Worm (Caenorhabditis elegans) whole organism, L4 larva: ENCODE results near the gene F31B9.3.

Experiments
- D1046.2 ChIP-seq: fragments of 200-800 bp; sonication (Bioruptor generic); IDR thresholded peaks from 2 replicates; pipeline ENCODE4 v1.3.6; 2022; ENCODE audit warnings: missing genetic modification characterization, missing compliant biosample characterization
- F26F4.8 ChIP-seq: fragments of 200-800 bp; sonication (Bioruptor generic); conservative IDR thresholded peaks from 2 replicates; pipeline ENCODE4 v1.3.6; 2022; ENCODE audit warnings: missing genetic modification characterization, missing compliant biosample characterization
- F37D6.2 ChIP-seq: sonication (generic microtip); optimal IDR thresholded peaks from 2 replicates; lab custom pipeline; 2016; ENCODE audit warnings: mild to moderate bottlenecking, missing genetic modification characterization, missing compliant biosample characterization
- F44E2.7 ChIP-seq: fragments of 200-800 bp; sonication (Bioruptor generic); IDR thresholded peaks from 2 replicates; pipeline ENCODE4 v2.1.2; 2022; ENCODE audit warnings: missing genetic modification characterization, missing compliant biosample characterization
- Y105C5A.15 ChIP-seq: fragments of 200-800 bp; sonication (Bioruptor generic); IDR thresholded peaks from 2 replicates; pipeline ENCODE4 v1.3.6; 2022; ENCODE audit warnings: missing genetic modification characterization, missing compliant biosample characterization
- Y5F2A.4 ChIP-seq: fragments of 200-800 bp; sonication (Bioruptor generic); optimal IDR thresholded peaks from 2 replicates; lab custom pipeline; 2018; ENCODE audit warnings: mild to moderate bottlenecking, missing genetic modification characterization, missing compliant biosample characterization
- aha-1 ChIP-seq: fragments of 150-350 bp; peaks from one replicate; lab custom pipeline; 2014; ENCODE audit warnings: missing biosample characterization, missing genetic modification characterization
- aly-2 ChIP-seq: sonication (generic microtip); optimal IDR thresholded peaks from 2 replicates; lab custom pipeline; 2018; ENCODE audit warnings: missing biosample characterization, missing genetic modification characterization
- arid-1 ChIP-seq: fragments of 200-800 bp; sonication (Bioruptor generic); conservative IDR thresholded peaks from 2 replicates; pipeline ENCODE4 v1.3.6; 2022; ENCODE audit warnings: missing genetic modification reagents, missing genetic modification characterization, missing compliant biosample characterization
- ceh-32 ChIP-seq: sonication (generic microtip); optimal IDR thresholded peaks from 2 replicates; lab custom pipeline; 2016; ENCODE audit warnings: mild to moderate bottlenecking, missing genetic modification characterization, missing compliant biosample characterization; ENCODE audit not compliant: poor library complexity
- ctbp-1 ChIP-seq: fragments of 200-800 bp; sonication (Bioruptor generic); IDR thresholded peaks from 2 replicates; pipeline ENCODE4 v1.3.6; 2022; ENCODE audit warnings: missing genetic modification reagents, missing genetic modification characterization, missing compliant biosample characterization
- daf-16 ChIP-seq, 3 experiments: sonication (generic microtip); optimal IDR thresholded peaks; 2 replicates each; lab custom pipeline; 2016 to 2017; ENCODE audit warnings: missing genetic modification characterization in 3 of 3, missing genetic modification reagents in 3 of 3, mild to moderate bottlenecking in 2 of 3, missing compliant biosample characterization in 2 of 3, missing biosample characterization in 1 of 3, moderate library complexity in 1 of 3
- daf-19 ChIP-seq: fragments of 200-800 bp; sonication (Bioruptor generic); conservative IDR thresholded peaks from 2 replicates; pipeline ENCODE4 v1.3.6; 2022; ENCODE audit warnings: missing genetic modification characterization, missing compliant biosample characterization
- dmd-6 ChIP-seq: fragments of 200-800 bp; sonication (Bioruptor generic); IDR thresholded peaks from 2 replicates; pipeline ENCODE4 v1.3.6; 2022; ENCODE audit warnings: missing genetic modification reagents, missing genetic modification characterization, missing compliant biosample characterization
- dmd-9 ChIP-seq: fragments of 200-800 bp; sonication (Bioruptor generic); IDR thresholded peaks from 2 replicates; pipeline ENCODE4 v1.3.6; 2022; ENCODE audit warnings: missing genetic modification reagents, missing genetic modification characterization, missing compliant biosample characterization
- dve-1 ChIP-seq: sonication (generic microtip); optimal IDR thresholded peaks from 2 replicates; lab custom pipeline; 2017; ENCODE audit warnings: antibody characterized with exemption, mild to moderate bottlenecking, missing genetic modification characterization, missing compliant biosample characterization; ENCODE audit not compliant: insufficient read depth
- fos-1 ChIP-seq: fragments of 150-350 bp; optimal IDR thresholded peaks from 2 replicates; lab custom pipeline; 2014; ENCODE audit warnings: missing biosample characterization, missing genetic modification characterization
- hif-1 ChIP-seq, 2 experiments: sonication (generic microtip); optimal IDR thresholded peaks; 2 replicates each; lab custom pipeline; 2016 to 2017; ENCODE audit warnings: missing compliant biosample characterization in 2 of 2, missing genetic modification characterization in 2 of 2, missing genetic modification reagents in 2 of 2, missing genotype in 2 of 2, mild to moderate bottlenecking in 1 of 2
- hlh-30 ChIP-seq: sonication (generic microtip); optimal IDR thresholded peaks from 2 replicates; lab custom pipeline; 2017; ENCODE audit warnings: antibody characterized with exemption, mild to moderate bottlenecking, missing genetic modification characterization, missing compliant biosample characterization; ENCODE audit not compliant: insufficient read depth
- hmg-1.1 ChIP-seq: fragments of 200-800 bp; sonication (Bioruptor generic); IDR thresholded peaks from 2 replicates; pipeline ENCODE4 v1.3.6; 2022; ENCODE audit warnings: missing genetic modification reagents, missing genetic modification characterization, missing compliant biosample characterization
- lin-38 ChIP-seq: fragments of 200-800 bp; sonication (Bioruptor generic); IDR thresholded peaks from 2 replicates; pipeline ENCODE4 v1.3.6; 2022; ENCODE audit warnings: missing genetic modification reagents, missing genetic modification characterization, missing compliant biosample characterization
- madf-9 ChIP-seq: fragments of 200-800 bp; sonication (Bioruptor generic); conservative IDR thresholded peaks from 2 replicates; pipeline ENCODE4 v1.3.6; 2022; ENCODE audit warnings: missing genetic modification reagents, missing genetic modification characterization, missing compliant biosample characterization
- nhr-25 ChIP-seq: sonication (generic microtip); optimal IDR thresholded peaks from 2 replicates; lab custom pipeline; 2017; ENCODE audit warnings: missing genetic modification characterization, mild to moderate bottlenecking, missing compliant biosample characterization, antibody characterized with exemption, moderate library complexity, borderline replicate concordance; ENCODE audit not compliant: insufficient read depth
- nhr-28 ChIP-seq: fragments of 150-350 bp; optimal IDR thresholded peaks from 2 replicates; lab custom pipeline; 2014; ENCODE audit warnings: missing biosample characterization, missing genetic modification characterization
- nhr-41 ChIP-seq: fragments of 200-800 bp; sonication (Bioruptor generic); IDR thresholded peaks from 2 replicates; pipeline ENCODE4 v1.3.6; 2022; ENCODE audit warnings: missing genetic modification reagents, missing genetic modification characterization, missing compliant biosample characterization
- nhr-42 ChIP-seq: fragments of 200-800 bp; sonication (Bioruptor generic); IDR thresholded peaks from 2 replicates; pipeline ENCODE4 v1.3.6; 2022; ENCODE audit warnings: missing genetic modification characterization, missing compliant biosample characterization
- nhr-77 ChIP-seq: fragments of 150-350 bp; optimal IDR thresholded peaks from 2 replicates; lab custom pipeline; 2014; ENCODE audit warnings: missing biosample characterization, missing genetic modification characterization
- set-16 ChIP-seq: fragments of 200-800 bp; sonication (Bioruptor generic); IDR thresholded peaks from 2 replicates; pipeline ENCODE4 v1.3.6; 2022; ENCODE audit warnings: missing genetic modification reagents, missing genetic modification characterization, missing compliant biosample characterization
- skn-1 ChIP-seq: fragments of 150-350 bp; optimal IDR thresholded peaks from 2 replicates; lab custom pipeline; 2014; ENCODE audit warnings: missing biosample characterization, missing genetic modification characterization
- tag-97 ChIP-seq: fragments of 200-800 bp; sonication (Bioruptor generic); IDR thresholded peaks from 2 replicates; pipeline ENCODE4 v1.3.6; 2022; ENCODE audit warnings: missing genetic modification characterization, missing compliant biosample characterization
- unc-62 ChIP-seq, 3 experiments: fragments of 150-350 bp in 1 of 3; sonication (generic microtip); optimal IDR thresholded peaks in 2 of 3; peaks in 1 of 3; 1 replicate in 1 of 3; 2 replicates in 2 of 3; lab custom pipeline; 2014 to 2017; ENCODE audit warnings: missing biosample characterization in 3 of 3, missing genetic modification characterization in 3 of 3, missing genetic modification reagents in 3 of 3, missing genotype in 1 of 3
- zag-1 ChIP-seq: fragments of 150-350 bp; optimal IDR thresholded peaks from 2 replicates; lab custom pipeline; 2014; ENCODE audit warnings: missing biosample characterization, missing genetic modification characterization

The F31B9.3 gene

DNA sequence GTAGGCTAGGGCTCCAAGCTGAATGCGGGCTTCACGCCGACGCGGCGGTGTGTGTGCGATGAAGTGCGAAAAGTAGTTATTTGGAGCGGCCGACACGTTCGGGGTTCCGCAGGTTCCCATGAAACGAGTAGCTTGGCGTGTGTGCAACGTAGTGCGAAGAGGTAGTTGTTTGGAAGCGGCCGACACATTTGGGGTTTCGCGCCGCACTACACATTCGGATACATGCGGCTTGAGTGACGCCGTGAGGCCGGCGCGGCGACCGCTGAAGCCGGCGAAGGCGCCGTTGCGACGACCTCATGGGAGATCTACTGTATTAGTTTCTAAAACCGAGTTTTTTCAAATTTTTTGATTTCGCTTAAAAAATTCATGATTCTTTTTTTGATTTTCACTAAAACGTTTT lies 22.3 kb upstream of the F31B9.3 start:
- TF ChIP-seq F44E2.7 (GFP tag; lab: Robert Waterston, UW): 0 out of 2 replicates have a peak, but pooled peaks have one; percentile 7
- TF ChIP-seq hmg-1.1 (GFP tag; lab: Robert Waterston, UW): no peak
- TF ChIP-seq set-16 (GFP tag; lab: Robert Waterston, UW): peak; percentile 74

DNA sequence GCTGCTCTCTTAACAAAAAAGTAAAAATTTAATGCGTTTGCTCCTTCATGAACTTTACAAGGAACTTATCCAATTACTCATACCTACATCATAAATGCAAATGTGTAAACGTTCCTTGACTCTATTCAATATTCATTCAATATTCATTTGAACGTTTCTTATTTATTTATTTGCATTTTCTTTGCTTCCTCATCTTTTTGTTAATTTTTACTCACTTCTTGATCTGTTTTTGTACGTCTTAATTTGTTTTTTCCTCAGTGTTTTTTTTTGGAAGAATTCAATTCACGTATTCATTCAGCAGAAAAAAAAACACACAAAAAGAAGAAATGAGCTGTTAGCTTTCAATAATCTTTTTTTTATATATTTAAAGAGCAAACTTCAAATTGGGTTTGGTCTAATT lies 20.7 kb upstream of the F31B9.3 start:
- no peak for TF ChIP-seq hif-1 (tag; optimal IDR thresholded peaks at IDR 0.05; lab: Kevin White, UChicago)
- TF ChIP-seq unc-62 (GFP tag; optimal IDR thresholded peaks at IDR 0.05 in 1 of 2; lab: Kevin White, UChicago): peak in 1 of 2 experiments; percentile 89
- no peak for TF ChIP-seq unc-62 (tag; optimal IDR thresholded peaks at IDR 0.05; lab: Kevin White, UChicago)

DNA sequence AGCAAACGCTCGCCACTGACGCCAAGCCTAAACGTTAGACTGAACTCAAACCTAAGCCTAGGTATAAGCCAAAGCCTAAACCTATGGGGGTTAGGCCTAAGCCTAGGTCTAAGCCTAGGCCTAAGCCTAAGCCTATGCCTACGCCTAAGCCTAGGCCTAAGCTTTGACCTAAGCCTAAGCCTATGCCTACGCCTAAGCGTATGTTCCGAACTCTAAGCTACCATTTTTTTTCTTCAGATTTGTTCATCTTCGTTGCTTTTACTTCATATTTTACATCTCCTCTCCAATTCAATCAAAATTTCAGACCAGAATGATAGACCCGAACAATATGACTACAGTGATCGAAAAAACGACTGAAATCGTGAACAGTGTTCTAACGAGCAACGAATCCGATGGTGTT lies 13.2 kb upstream of the F31B9.3 start, which contains the start of gene npr-33:
npr-33 (plus strand) TSS at position 301 of the 400 bp plus-strand sequence.
- TF ChIP-seq Y5F2A.4 (no peak), nhr-42 (GFP tag; lab: Robert Waterston, UW) (no peak), fos-1 (tag; lab: Kevin White, UChicago) (no peak), lin-38 (GFP tag; lab: Robert Waterston, UW) (no peak), arid-1 (GFP tag; lab: Robert Waterston, UW) (no peak), Y105C5A.15 (GFP tag; lab: Robert Waterston, UW) (no peak), aly-2 (tag; lab: Kevin White, UChicago) (no peak), skn-1 (tag; lab: Kevin White, UChicago) (no peak), daf-16 (GFP tag; optimal IDR thresholded peaks at IDR 0.05; lab: Kevin White, UChicago) (no peak), daf-16 (tag; optimal IDR thresholded peaks at IDR 0.05; lab: Kevin White, UChicago) (no peak), set-16 (GFP tag; lab: Robert Waterston, UW) (no peak), nhr-41 (no peak), ceh-32 (no peak), D1046.2 (GFP tag; lab: Robert Waterston, UW) (no peak), F26F4.8 (GFP tag; lab: Robert Waterston, UW) (no peak), tag-97 (GFP tag; lab: Robert Waterston, UW) (no peak)

DNA sequence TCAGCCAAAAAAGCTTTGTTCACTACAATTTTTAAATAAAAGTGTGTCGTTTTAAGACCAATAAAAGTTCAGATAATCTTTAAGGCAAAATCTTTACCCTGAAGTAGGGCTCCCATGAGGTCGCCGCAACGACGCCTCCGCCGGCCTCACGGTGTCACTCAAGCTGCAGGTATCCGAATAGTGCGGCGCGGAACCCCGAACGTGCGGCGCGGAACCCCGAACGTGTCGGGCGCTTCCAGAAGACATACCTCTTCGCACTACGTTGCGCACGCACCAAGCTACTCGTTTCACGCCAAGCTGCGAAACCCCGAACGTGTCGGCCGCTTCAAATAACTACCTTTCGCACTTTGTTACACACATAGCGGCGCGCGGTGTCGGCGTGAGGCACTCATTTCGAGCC lies 10.7 kb upstream of the F31B9.3 start:
- TF ChIP-seq dmd-9 (GFP tag; lab: Robert Waterston, UW): 0 out of 2 replicates have a peak, but pooled peaks have one; percentile 20
- no peak for TF ChIP-seq ceh-32
- peak; percentile 88 for TF ChIP-seq set-16 (GFP tag; lab: Robert Waterston, UW)
- peak; percentile 15 for TF ChIP-seq aha-1 (tag; lab: Kevin White, UChicago)
- no peak for TF ChIP-seq dmd-6 (GFP tag; lab: Robert Waterston, UW)
- TF ChIP-seq hlh-30 (tag; lab: Kevin White, UChicago): no peak
- no peak for TF ChIP-seq nhr-28 (tag; lab: Kevin White, UChicago)
- TF ChIP-seq nhr-77 (tag; lab: Kevin White, UChicago): no peak
- TF ChIP-seq madf-9 (GFP tag; lab: Robert Waterston, UW): no peak
- no peak for TF ChIP-seq ctbp-1

DNA sequence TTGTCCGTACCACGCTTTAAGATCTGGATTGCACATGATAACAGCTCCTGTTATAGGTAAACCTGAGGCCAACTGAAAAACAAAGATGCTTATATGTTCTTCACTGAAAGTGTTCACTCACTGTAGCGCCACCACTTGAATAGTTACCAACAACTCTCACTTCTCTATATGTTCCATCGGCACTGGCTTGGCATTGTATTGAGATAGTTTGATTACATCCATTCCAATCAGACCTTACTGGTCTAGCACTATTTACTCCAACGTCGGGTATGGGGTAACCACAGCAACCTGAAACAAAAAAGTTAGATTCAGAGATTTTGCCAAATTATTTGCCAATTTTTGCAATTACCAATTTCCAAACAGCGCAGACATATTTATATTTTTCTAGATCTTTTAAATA lies 7.8 kb upstream of the F31B9.3 start:
- no peak for TF ChIP-seq arid-1 (GFP tag; lab: Robert Waterston, UW)
- peak in 1 of 2 experiments; percentile 96 for TF ChIP-seq unc-62 (GFP tag; optimal IDR thresholded peaks at IDR 0.05 in 1 of 2; lab: Kevin White, UChicago)
- TF ChIP-seq unc-62 (tag; optimal IDR thresholded peaks at IDR 0.05; lab: Kevin White, UChicago): no peak

DNA sequence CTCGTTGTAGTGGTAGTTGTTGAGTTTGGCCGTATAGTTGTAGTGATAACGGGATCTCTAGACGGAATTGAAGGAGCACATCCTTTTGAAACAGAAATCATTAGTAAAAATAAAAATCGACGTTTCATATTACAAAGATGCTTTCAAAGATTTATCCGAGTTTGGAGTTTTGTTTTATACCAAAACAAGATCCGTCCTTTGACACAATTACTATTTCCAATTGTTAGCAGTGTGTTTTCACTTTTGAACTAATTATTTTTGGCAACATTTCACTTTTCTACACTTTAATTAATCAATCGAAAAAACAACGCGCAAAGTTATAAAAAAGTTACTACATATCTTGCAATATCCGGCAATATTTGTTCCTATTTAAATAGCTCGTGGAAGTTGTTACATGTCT lies 6.5 kb upstream of the F31B9.3 start, which contains the start of the genes F31B9.4 and F31B9.2:
F31B9.4 (minus strand) TSS at position 101 of the 400 bp plus-strand sequence.
F31B9.2 (plus strand) TSS at position 368 of the 400 bp plus-strand sequence.
- no peak for TF ChIP-seq daf-19
- no peak for TF ChIP-seq F26F4.8 (GFP tag; lab: Robert Waterston, UW)
- no peak for TF ChIP-seq zag-1
- no peak for TF ChIP-seq dmd-9 (GFP tag; lab: Robert Waterston, UW)
- TF ChIP-seq D1046.2 (GFP tag; lab: Robert Waterston, UW): no peak
- no peak for TF ChIP-seq F37D6.2 (tag; lab: Kevin White, UChicago)
- TF ChIP-seq nhr-25 (tag; lab: Kevin White, UChicago): no peak
- no peak for TF ChIP-seq hlh-30 (tag; lab: Kevin White, UChicago)
- TF ChIP-seq dve-1 (tag; lab: Kevin White, UChicago): no peak
